Worm (Caenorhabditis elegans): ENCODE results near the gene M163.22.

Gene M163.22

ce11 chrX:14503282-14503681 is 37.6 kb downstream of the M163.22 start:
- TF ChIP-seq hlh-26 (GFP tag; conservative IDR thresholded peaks at IDR 0.05) (no peak), ZK185.1 (tag; optimal IDR thresholded peaks at IDR 0.05; ENCODE audit: poor library complexity, severe bottlenecking) (no peak), unc-62 (GFP tag; optimal IDR thresholded peaks at IDR 0.05) (peak; percentile 24), ztf-26 (tag; optimal IDR thresholded peaks at IDR 0.05) (no peak), ztf-28 (GFP tag; IDR thresholded peaks at IDR 0.05) (no peak), lin-26 (GFP tag; IDR thresholded peaks at IDR 0.05) (0 out of 2 replicates have a peak, but pooled peaks have one; percentile 42)

ce11 chrX:14503800-14504550 is 38.3 kb downstream of the M163.22 start, which contains the start of gene M163.1:
Gene M163.1, minus strand, starts transcription at chrX:14503824.
- TF ChIP-seq egrh-3 (GFP tag; IDR thresholded peaks at IDR 0.05) = peak; percentile 29; the same call in 1 of the 2 replicates
- 0 out of 2 replicates have a peak, but pooled peaks have one; percentile 6 for TF ChIP-seq Y56A3A.18 (GFP tag; IDR thresholded peaks at IDR 0.05)
- TF ChIP-seq die-1 (tag; optimal IDR thresholded peaks at IDR 0.05) = no peak
- TF ChIP-seq cebp-1 (GFP tag; IDR thresholded peaks at IDR 0.05) = no peak
- peak; percentile 21 for TF ChIP-seq cebp-1 (tag; optimal IDR thresholded peaks at IDR 0.05)
- peak; percentile 30 for TF ChIP-seq nhr-80 (tag; optimal IDR thresholded peaks at IDR 0.05)
- TF ChIP-seq nfya-1 (tag; optimal IDR thresholded peaks at IDR 0.05; ENCODE audit: borderline replicate concordance, insufficient read depth) = no peak
- peak; percentile 13 for TF ChIP-seq unc-62 (GFP tag; optimal IDR thresholded peaks at IDR 0.05)
- TF ChIP-seq lsy-27 (tag; optimal IDR thresholded peaks at IDR 0.05; ENCODE audit: borderline replicate concordance, insufficient read depth) = no peak
- no peak for TF ChIP-seq chd-7 (tag; optimal IDR thresholded peaks at IDR 0.05)
- peak; percentile 64 for TF ChIP-seq dox-1 (GFP tag; IDR thresholded peaks at IDR 0.05)
- TF ChIP-seq zfh-2 (GFP tag; conservative IDR thresholded peaks at IDR 0.05) = peak; percentile 94

- TF ChIP-seq nhr-80 (tag; optimal IDR thresholded peaks at IDR 0.05) (peak; percentile 38), egrh-3 (GFP tag; IDR thresholded peaks at IDR 0.05) (no peak), F10E7.11 (tag; optimal IDR thresholded peaks at IDR 0.05) (no peak), let-607 (tag; optimal IDR thresholded peaks at IDR 0.05) (no peak)
These were observed 38.8 kb downstream of the M163.22 start for ce11 chrX:14504551-14504902.

ce11 chrX:14505578-14506353 is 40.1 kb downstream of the M163.22 start:
- TF ChIP-seq lin-35 (GFP tag; optimal IDR thresholded peaks at IDR 0.05) (no peak), chd-7 (tag; optimal IDR thresholded peaks at IDR 0.05) (peak; percentile 52), gei-17 (GFP tag; optimal IDR thresholded peaks at IDR 0.05) (peak; percentile 22), egrh-3 (GFP tag; IDR thresholded peaks at IDR 0.05) (peak; percentile 79), ceh-27 (GFP tag; optimal IDR thresholded peaks at IDR 0.05) (peak; percentile 34), ztf-28 (GFP tag; IDR thresholded peaks at IDR 0.05) (no peak), fkh-3 (tag; optimal IDR thresholded peaks at IDR 0.05) (no peak), let-526 (GFP tag; IDR thresholded peaks at IDR 0.05) (peak; percentile 23; the same call in 1 of the 2 replicates), mcd-1 (GFP tag; IDR thresholded peaks at IDR 0.05) (0 out of 2 replicates have a peak, but pooled peaks have one; percentile 21), snpc-4 (GFP tag; optimal IDR thresholded peaks at IDR 0.05) (no peak), snpc-4 (tag; optimal IDR thresholded peaks at IDR 0.05) (peak in 1 of 4 experiments; percentile 45), ceh-58 (GFP tag; IDR thresholded peaks at IDR 0.05) (no peak), hmg-1.2 (GFP tag; IDR thresholded peaks at IDR 0.05) (peak; percentile 20; the same call in 1 of the 2 replicates), cebp-1 (GFP tag; IDR thresholded peaks at IDR 0.05) (no peak), cebp-1 (tag; optimal IDR thresholded peaks at IDR 0.05) (peak; percentile 73), egl-18 (GFP tag; IDR thresholded peaks at IDR 0.05) (no peak), somi-1 (GFP tag; optimal IDR thresholded peaks at IDR 0.05) (peak; percentile 55), lin-40 (tag; optimal IDR thresholded peaks at IDR 0.05) (peak; percentile 36), ztf-22 (GFP tag; optimal IDR thresholded peaks at IDR 0.05) (peak; percentile 48), hsf-1 (GFP tag; IDR thresholded peaks at IDR 0.05) (no peak), ets-4 (GFP tag; optimal IDR thresholded peaks at IDR 0.05) (peak; percentile 36), madf-8 (GFP tag; conservative IDR thresholded peaks at IDR 0.05) (no peak), nhr-120 (GFP tag; IDR thresholded peaks at IDR 0.05) (no peak), dox-1 (GFP tag; IDR thresholded peaks at IDR 0.05) (peak; percentile 69), rec-8 (tag; optimal IDR thresholded peaks at IDR 0.05) (no peak), lag-1 (GFP tag; IDR thresholded peaks at IDR 0.05) (no peak)

Measured in whole organism, young adult.